Worm (Caenorhabditis elegans) whole organism, L4 larva: Measurements from ENCODE around the gene fip-2.

Source experiments
- ceh-20 ChIP-seq: fragments of 200-800 bp; sonication (Bioruptor generic); IDR thresholded peaks from 2 replicates; pipeline ENCODE4 v1.3.6; 2022; ENCODE audit warnings: missing genetic modification reagents, missing genetic modification characterization, missing compliant biosample characterization
- dpl-1 ChIP-seq: fragments of 150-350 bp; optimal IDR thresholded peaks from 2 replicates; lab custom pipeline; 2014; ENCODE audit warnings: missing biosample characterization, missing genetic modification reagents, missing genetic modification characterization
- mdl-1 ChIP-seq, 2 experiments: fragments of 150-350 bp in 1 of 2; sonication (generic microtip) in 1 of 2; optimal IDR thresholded peaks; 2 replicates each; lab custom pipeline; 2014 to 2017; ENCODE audit warnings: missing biosample characterization in 2 of 2, missing genetic modification characterization in 2 of 2
- mxl-2 ChIP-seq: fragments of 200-800 bp; sonication (Bioruptor generic); conservative IDR thresholded peaks from 2 replicates; pipeline ENCODE4 v1.3.6; 2022; ENCODE audit warnings: missing genetic modification reagents, missing genetic modification characterization, missing compliant biosample characterization
- nhr-237 ChIP-seq: sonication (generic microtip); optimal IDR thresholded peaks from 2 replicates; lab custom pipeline; 2017; ENCODE audit warnings: missing biosample characterization, missing genetic modification characterization
- nhr-28 ChIP-seq: fragments of 150-350 bp; optimal IDR thresholded peaks from 2 replicates; lab custom pipeline; 2014; ENCODE audit warnings: missing biosample characterization, missing genetic modification characterization
- pha-4 ChIP-seq, 2 experiments: fragments of 150-350 bp in 1 of 2; fragments of 200-800 bp in 1 of 2; sonication (Bioruptor generic) in 1 of 2; IDR thresholded peaks in 1 of 2; optimal IDR thresholded peaks in 1 of 2; 2 replicates each; pipeline versions ENCODE4 v1.3.6 to Lab custom; 2014 to 2022; ENCODE audit warnings: missing genetic modification characterization in 2 of 2, missing genetic modification reagents in 2 of 2, missing biosample characterization in 1 of 2, missing compliant biosample characterization in 1 of 2
- skn-1 ChIP-seq: fragments of 150-350 bp; optimal IDR thresholded peaks from 2 replicates; lab custom pipeline; 2014; ENCODE audit warnings: missing biosample characterization, missing genetic modification characterization
- ztf-7 ChIP-seq: fragments of 150-350 bp; optimal IDR thresholded peaks from 2 replicates; lab custom pipeline; 2014; ENCODE audit warnings: missing biosample characterization, missing genetic modification characterization

ce11 chrV:9059468-9059867, 8.3 kb upstream of the fip-2 start, which contains the start of the genes C25E10.16 and C25E10.13:
- TF ChIP-seq skn-1 (tag; lab: Kevin White, UChicago), result no peak
- no peak for TF ChIP-seq mxl-2 (GFP tag; lab: Robert Waterston, UW)
- TF ChIP-seq mdl-1 (tag; optimal IDR thresholded peaks at IDR 0.05; lab: Kevin White, UChicago), result no peak
- no peak for TF ChIP-seq pha-4 (GFP tag; IDR thresholded peaks at IDR 0.05; lab: Robert Waterston, UW)
- no peak for TF ChIP-seq pha-4 (tag; optimal IDR thresholded peaks at IDR 0.05; lab: Kevin White, UChicago)
- TF ChIP-seq nhr-237 (tag; lab: Kevin White, UChicago), result no peak
- no peak for TF ChIP-seq nhr-28
- no peak for TF ChIP-seq ceh-20
- TF ChIP-seq dpl-1 (GFP tag; lab: Kevin White, UChicago), result no peak
- no peak for TF ChIP-seq ztf-7 (tag; lab: Kevin White, UChicago)
